Worm (Caenorhabditis elegans): Measurements from ENCODE around the gene math-38.

ce11 chrII:1610630-1611029, 30.8 kb upstream of the math-38 start, which contains the start of gene fbxa-163:
- TF ChIP-seq tag-97 (GFP tag; IDR thresholded peaks at IDR 0.05) (no peak), ces-1 (GFP tag; optimal IDR thresholded peaks at IDR 0.05) (no peak), mep-1 (tag; optimal IDR thresholded peaks at IDR 0.05) (no peak), F37D6.2 (tag; optimal IDR thresholded peaks at IDR 0.05) (no peak), saeg-2 (GFP tag; IDR thresholded peaks at IDR 0.05) (no peak), ama-1 (optimal IDR thresholded peaks at IDR 0.05) (no peak), spr-3 (GFP tag; optimal IDR thresholded peaks at IDR 0.05) (no peak), nhr-11 (tag; optimal IDR thresholded peaks at IDR 0.05) (no peak)

Data from whole organism, L4 larva.